Fruit fly (Drosophila melanogaster) whole organism, larva: ENCODE results near the gene ArfGAP3.
A peak's percentile ranks its signal among the peaks of the same experiment; 100 is the strongest.
"Not testable (repeated sequence)": the region's sequence is repeated elsewhere in the genome, so short reads cannot be mapped to it uniquely, and the experiment has no call there.

ENCODE experiments used
- noc ChIP-seq: fragments of 200-800 bp; sonication (Bioruptor generic); optimal IDR thresholded peaks from 3 replicates; lab custom pipeline; 2019; ENCODE audit warnings: missing biosample characterization, mild to moderate bottlenecking, missing genetic modification characterization, moderate library complexity

ArfGAP3 gene

dm6 chr3L:22713605-22714004 is 3.8 kb downstream of the ArfGAP3 start:
- no peak for TF ChIP-seq noc (tag; lab: Kevin White, UChicago)

dm6 chr3L:22711855-22712254 is 5.5 kb downstream of the ArfGAP3 start, which contains the start of gene CG11370:
Gene CG11370, plus strand, starts transcription at chr3L:22712155.
- TF ChIP-seq noc (tag; lab: Kevin White, UChicago), result no peak

DNA sequence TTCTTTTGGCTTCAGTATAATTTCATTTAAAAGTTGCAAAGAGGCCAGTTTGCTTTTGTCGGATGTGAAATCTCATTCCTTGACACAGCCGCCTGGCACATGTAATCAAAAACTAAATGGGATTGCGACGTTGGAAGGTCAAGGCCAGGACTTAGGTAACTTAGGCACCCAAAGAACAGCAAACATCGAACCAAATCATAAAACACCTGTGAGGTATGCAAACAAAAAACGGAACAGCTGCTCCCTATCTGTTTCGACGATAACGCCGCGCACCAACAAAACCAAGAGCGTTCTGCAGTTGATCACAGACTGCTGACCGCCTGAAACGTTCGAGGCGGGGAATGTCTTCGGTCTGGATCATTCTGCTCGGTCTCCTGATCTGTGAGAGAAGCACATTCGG is 18.2 kb downstream of the ArfGAP3 start, which contains the start of gene CG45116:
Gene CG45116, plus strand, starts transcription at position 301 of the 400 bp plus-strand sequence.
- TF ChIP-seq noc (tag; lab: Kevin White, UChicago), result no peak

dm6 chr3L:22696930-22697329 is 20.4 kb downstream of the ArfGAP3 start, which contains the start of gene CG32453:
Gene CG32453, plus strand, starts transcription at chr3L:22697230.
- TF ChIP-seq noc (tag; lab: Kevin White, UChicago), result not testable (repeated sequence)

DNA sequence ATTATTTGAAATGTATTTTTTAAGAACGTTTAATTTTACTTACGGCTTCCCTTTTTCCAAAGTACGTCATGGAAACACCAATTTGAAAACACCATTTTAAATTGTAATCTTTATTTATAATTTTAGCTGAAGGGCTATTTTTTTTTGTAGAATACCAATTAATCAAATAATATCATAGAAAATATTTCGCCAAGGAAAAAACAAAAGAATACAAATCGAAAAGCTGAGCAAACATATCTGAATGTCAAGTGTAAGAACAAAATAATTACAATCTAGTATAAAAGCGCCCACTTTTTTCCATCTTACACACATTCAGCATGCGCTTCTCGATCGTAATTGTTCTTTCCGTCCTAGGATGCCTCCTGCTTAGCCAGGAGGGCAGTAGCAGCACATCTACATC is 21.7 kb downstream of the ArfGAP3 start, which contains the start of gene CG14452:
Gene CG14452, plus strand, starts transcription at position 301 of the 400 bp plus-strand sequence.
- no peak for TF ChIP-seq noc (tag; lab: Kevin White, UChicago)

DNA sequence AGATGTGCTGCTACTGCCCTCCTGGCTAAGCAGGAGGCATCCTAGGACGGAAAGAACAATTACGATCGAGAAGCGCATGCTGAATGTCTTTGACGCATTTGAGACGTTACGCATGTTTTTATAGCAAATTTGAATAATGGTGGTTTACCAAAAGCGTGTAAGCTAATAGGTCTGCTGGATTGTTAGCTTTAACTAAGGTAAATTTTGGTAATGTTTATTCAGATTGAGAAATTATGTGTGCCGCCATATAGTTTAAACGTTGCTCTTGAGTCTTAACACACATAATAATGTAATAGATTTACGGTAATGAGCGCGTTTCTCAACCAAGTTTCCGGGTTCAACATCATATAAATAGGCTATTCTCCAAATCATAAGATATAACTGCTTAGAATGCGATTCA is 23.7 kb downstream of the ArfGAP3 start, which contains the start of the genes CG12546 and CG14453:
Gene CG12546, minus strand, starts transcription at position 101 of the 400 bp plus-strand sequence.
Gene CG14453, plus strand, starts transcription at position 372 of the 400 bp plus-strand sequence.
- TF ChIP-seq noc (tag; lab: Kevin White, UChicago), result no peak

DNA sequence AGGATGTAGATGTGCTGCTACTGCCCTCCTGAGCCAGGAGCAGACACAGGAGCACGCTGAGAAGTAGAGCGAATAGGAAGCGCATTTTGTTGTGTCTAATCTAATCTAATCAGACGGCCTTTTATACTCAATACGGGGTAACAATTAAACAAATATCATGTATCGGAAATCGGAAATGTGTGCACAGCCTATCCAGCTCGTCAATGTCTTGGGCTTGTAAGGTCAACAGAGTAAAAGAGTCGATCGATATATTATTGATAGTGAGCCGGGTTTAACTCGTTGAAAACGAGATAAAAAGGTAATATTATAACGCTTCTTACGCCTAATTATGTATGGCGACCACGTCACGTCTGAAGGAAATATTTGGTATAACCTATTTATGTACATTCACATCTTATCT is 24.9 kb downstream of the ArfGAP3 start, which contains the start of gene CG14454:
Gene CG14454, minus strand, starts transcription at position 101 of the 400 bp plus-strand sequence.
- not testable (repeated sequence) for TF ChIP-seq noc (tag; lab: Kevin White, UChicago)

DNA sequence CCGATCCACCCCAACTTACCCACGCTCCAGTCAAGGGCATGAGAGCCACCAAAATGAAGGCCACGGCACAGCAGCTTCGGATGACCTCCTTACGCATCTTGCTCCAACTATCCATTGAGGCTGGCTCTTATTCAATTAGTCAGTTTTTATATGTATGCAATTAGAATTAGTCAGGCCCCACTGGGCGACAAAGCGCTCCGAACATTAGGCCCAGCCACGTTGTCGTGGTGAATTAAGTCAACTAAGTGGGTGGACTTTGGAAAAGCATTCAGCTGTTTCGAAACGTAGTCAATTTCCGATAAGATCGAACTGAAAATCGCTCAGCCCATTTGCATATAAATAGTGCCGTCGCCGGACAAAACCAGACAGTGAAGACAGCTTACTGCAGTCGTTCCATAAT is 30.4 kb downstream of the ArfGAP3 start, which contains the start of the genes CG14455 and CG14456:
Gene CG14455, minus strand, starts transcription at position 101 of the 400 bp plus-strand sequence.
Gene CG14456, plus strand, starts transcription at position 236 of the 400 bp plus-strand sequence.
- TF ChIP-seq noc (tag; lab: Kevin White, UChicago), result no peak

dm6 chr3L:22680932-22681331 is 36.4 kb downstream of the ArfGAP3 start:
- TF ChIP-seq noc (tag; lab: Kevin White, UChicago), result no peak

dm6 chr3L:22671699-22672276 is 45.6 kb downstream of the ArfGAP3 start:
- TF ChIP-seq noc (tag; lab: Kevin White, UChicago), result peak; percentile 25

- no peak for TF ChIP-seq noc (tag; lab: Kevin White, UChicago)
Observed at dm6 chr3L:22670174-22670573, 47.2 kb downstream of the ArfGAP3 start.

- peak; percentile 15 for TF ChIP-seq noc (tag; lab: Kevin White, UChicago)
Observed at dm6 chr3L:22669275-22670006, 47.9 kb downstream of the ArfGAP3 start, which contains the start of gene Jhbp6. Gene Jhbp6, plus strand, starts transcription at chr3L:22669956.

DNA sequence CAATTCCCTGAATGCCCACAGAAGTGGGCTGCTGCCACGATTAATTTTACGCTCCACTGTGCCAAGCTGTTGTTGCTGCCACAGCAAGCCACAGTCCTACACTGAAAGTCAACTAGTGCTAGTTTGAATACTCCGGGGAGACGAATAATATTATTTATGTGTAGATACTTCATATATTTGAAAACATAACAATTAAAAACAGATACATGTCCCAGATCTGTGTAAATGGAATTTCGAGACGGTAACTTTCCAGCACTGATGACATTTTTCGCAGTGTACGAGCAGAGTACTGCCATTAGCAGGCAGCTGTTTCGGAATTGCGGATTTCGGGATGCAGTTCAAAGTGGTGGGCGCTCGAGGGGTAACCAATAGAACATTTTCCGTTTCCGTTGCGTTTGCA is 52.3 kb downstream of the ArfGAP3 start:
- no peak for TF ChIP-seq noc (tag; lab: Kevin White, UChicago)
